Fruit fly (Drosophila melanogaster): ENCODE results near the gene ppk22.

ppk22 gene

DNA sequence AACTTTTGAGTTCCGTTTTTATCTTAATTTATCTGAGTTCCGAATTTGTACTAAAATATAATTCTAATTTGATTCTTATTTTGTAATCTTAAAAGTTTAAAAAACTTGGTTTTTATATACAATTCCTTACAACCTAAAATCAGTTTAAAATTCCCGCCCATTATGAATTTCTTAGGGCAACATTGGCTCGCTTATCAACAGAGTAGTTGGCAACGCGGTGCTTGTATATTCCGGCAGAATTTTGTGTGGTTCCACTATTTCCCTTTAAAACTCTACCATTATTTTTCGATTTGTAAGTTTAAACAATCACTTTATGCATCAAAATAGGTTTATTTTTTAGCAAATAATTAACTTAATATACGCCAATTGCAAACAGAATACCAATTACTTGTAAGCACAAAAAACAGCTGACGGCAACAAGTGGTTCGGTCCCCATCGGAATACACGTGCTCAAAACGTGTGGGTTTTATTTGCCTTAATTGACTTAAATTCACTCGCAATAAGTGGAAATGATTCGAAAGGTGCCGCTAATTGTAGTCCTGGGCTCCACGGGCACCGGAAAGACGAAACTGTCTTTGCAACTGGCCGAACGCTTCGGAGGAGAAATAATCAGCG is 17.3 kb upstream of the ppk22 start, which contains the start of the genes CG11089 and CG31381 (continued):
- TF ChIP-seq CG10267 (tag; optimal IDR thresholded peaks at IDR 0.05) (peak; percentile 45), nerfin-1 (tag; optimal IDR thresholded peaks at IDR 0.05) (no peak), klu (GFP tag; IDR thresholded peaks at IDR 0.05) (no peak), zfh1 (GFP tag; IDR thresholded peaks at IDR 0.05) (no peak), CG10209 (GFP tag; optimal IDR thresholded peaks at IDR 0.05) (no peak), CG2116 (GFP tag; optimal IDR thresholded peaks at IDR 0.05) (peak; percentile 5), CG4854 (GFP tag; optimal IDR thresholded peaks at IDR 0.05) (peak; percentile 97), crp (GFP tag; optimal IDR thresholded peaks at IDR 0.05) (peak in 1 of 2 experiments; percentile 76), CG13424 (tag; optimal IDR thresholded peaks at IDR 0.05) (peak; percentile 25), wdn (GFP tag; IDR thresholded peaks at IDR 0.05) (no peak), az2 (GFP tag; optimal IDR thresholded peaks at IDR 0.05) (no peak), dm (GFP tag; optimal IDR thresholded peaks at IDR 0.05) (peak; percentile 89), HLHmδ (GFP tag; optimal IDR thresholded peaks at IDR 0.05) (no peak), Kr (GFP tag; optimal IDR thresholded peaks at IDR 0.05) (no peak), CG14050 (GFP tag; IDR thresholded peaks at IDR 0.05) (no peak), CG12104 (GFP tag; optimal IDR thresholded peaks at IDR 0.05) (peak; percentile 38), CG10274 (GFP tag; optimal IDR thresholded peaks at IDR 0.05) (no peak), sug (tag; optimal IDR thresholded peaks at IDR 0.05) (no peak), CG2199 (GFP tag; IDR thresholded peaks at IDR 0.05) (no peak), CG12942 (GFP tag; optimal IDR thresholded peaks at IDR 0.05) (no peak), ftz-f1 (GFP tag; optimal IDR thresholded peaks at IDR 0.05) (no peak), CG17612 (GFP tag; IDR thresholded peaks at IDR 0.05) (no peak), Drgx (GFP tag; IDR thresholded peaks at IDR 0.05) (no peak), chn (GFP tag; optimal IDR thresholded peaks at IDR 0.05) (no peak), mld (GFP tag; IDR thresholded peaks at IDR 0.05; ENCODE audit: partially characterized antibody) (no peak), grn (GFP tag; optimal IDR thresholded peaks at IDR 0.05) (peak; percentile 11), Sin3A (optimal IDR thresholded peaks at IDR 0.05) (peak; percentile 6), CG2712 (tag; optimal IDR thresholded peaks at IDR 0.05) (no peak), CG14710 (tag; optimal IDR thresholded peaks at IDR 0.05) (peak; percentile 100), CG42726 (GFP tag; IDR thresholded peaks at IDR 0.05; ENCODE audit: partially characterized antibody) (no peak), Six4 (GFP tag; optimal IDR thresholded peaks at IDR 0.05) (no peak), Meics (GFP tag; optimal IDR thresholded peaks at IDR 0.05) (peak; percentile 32), CG9727 (GFP tag; optimal IDR thresholded peaks at IDR 0.05) (peak; percentile 46), CG6272 (GFP tag; IDR thresholded peaks at IDR 0.05) (no peak), Nf-YB (GFP tag; optimal IDR thresholded peaks at IDR 0.05) (peak; percentile 7), bab2 (GFP tag; optimal IDR thresholded peaks at IDR 0.05) (no peak), fd64A (GFP tag; optimal IDR thresholded peaks at IDR 0.05) (no peak), unc-4 (GFP tag; IDR thresholded peaks at IDR 0.05; ENCODE audit: partially characterized antibody) (peak; percentile 16; the same call in 1 of the 2 replicates), sens-2 (GFP tag; IDR thresholded peaks at IDR 0.05) (no peak), CG15514 (GFP tag; optimal IDR thresholded peaks at IDR 0.05) (peak; percentile 83), CG7556 (GFP tag; optimal IDR thresholded peaks at IDR 0.05) (peak; percentile 24), CG14965 (GFP tag; optimal IDR thresholded peaks at IDR 0.05; ENCODE audit: borderline replicate concordance) (no peak), Elba2 (GFP tag; optimal IDR thresholded peaks at IDR 0.05) (peak; percentile 13), Antp (GFP tag; optimal IDR thresholded peaks at IDR 0.05) (no peak), phol (tag; optimal IDR thresholded peaks at IDR 0.05) (peak; percentile 21), Ets65A (GFP tag) (peak; percentile 14), MESR4 (GFP tag; optimal IDR thresholded peaks at IDR 0.05) (peak; percentile 22), Dek (tag; optimal IDR thresholded peaks at IDR 0.05) (peak; percentile 32), row (GFP tag; IDR thresholded peaks at IDR 0.05) (no peak), luna (GFP tag; optimal IDR thresholded peaks at IDR 0.05) (no peak)
